Worm (Caenorhabditis elegans): ENCODE results near the gene C02F5.12.

DNA sequence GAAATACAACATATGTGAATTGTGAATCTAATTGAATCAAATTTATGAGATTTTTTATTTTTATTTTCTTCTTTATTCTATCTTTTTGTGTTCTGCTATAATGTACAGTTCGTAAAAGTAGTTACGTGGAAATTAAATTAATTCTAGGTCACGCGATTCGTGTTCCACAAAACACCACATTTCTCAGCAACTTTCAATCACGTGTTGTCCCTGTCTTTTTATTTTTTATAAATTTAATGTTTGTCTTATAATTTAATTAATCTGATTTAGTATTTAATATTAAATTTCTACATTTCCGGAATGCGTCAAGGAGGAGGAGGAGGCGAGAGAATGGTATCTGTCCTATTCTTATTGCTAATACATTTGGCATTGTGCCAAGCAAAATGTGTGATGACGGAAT lies 15.2 kb upstream of the C02F5.12 start, which contains the start of gene ncr-2:
- no peak for TF ChIP-seq nhr-11 (tag; optimal IDR thresholded peaks at IDR 0.05)
- TF ChIP-seq tbx-2 (tag; optimal IDR thresholded peaks at IDR 0.05), result no peak
- TF ChIP-seq dpl-1 (GFP tag; optimal IDR thresholded peaks at IDR 0.05), result no peak
- TF ChIP-seq zag-1 (tag; optimal IDR thresholded peaks at IDR 0.05), result no peak
- TF ChIP-seq elt-3 (tag; optimal IDR thresholded peaks at IDR 0.05), result no peak
- TF ChIP-seq pag-3 (tag; optimal IDR thresholded peaks at IDR 0.05; ENCODE audit: borderline replicate concordance, insufficient read depth), result no peak
- TF ChIP-seq snu-23 (GFP tag; optimal IDR thresholded peaks at IDR 0.05), result no peak
- no peak for TF ChIP-seq nhr-90 (tag; optimal IDR thresholded peaks at IDR 0.05; ENCODE audit: poor library complexity)
- TF ChIP-seq nhr-12 (tag; optimal IDR thresholded peaks at IDR 0.05), result no peak
- no peak for TF ChIP-seq nhr-77 (tag; optimal IDR thresholded peaks at IDR 0.05)
- TF ChIP-seq mdl-1 (tag; optimal IDR thresholded peaks at IDR 0.05), result no peak
- no peak for TF ChIP-seq pqm-1 (tag; optimal IDR thresholded peaks at IDR 0.05)
